Fruit fly (Drosophila melanogaster): ENCODE data around the gene r-l.

r-l gene

DNA sequence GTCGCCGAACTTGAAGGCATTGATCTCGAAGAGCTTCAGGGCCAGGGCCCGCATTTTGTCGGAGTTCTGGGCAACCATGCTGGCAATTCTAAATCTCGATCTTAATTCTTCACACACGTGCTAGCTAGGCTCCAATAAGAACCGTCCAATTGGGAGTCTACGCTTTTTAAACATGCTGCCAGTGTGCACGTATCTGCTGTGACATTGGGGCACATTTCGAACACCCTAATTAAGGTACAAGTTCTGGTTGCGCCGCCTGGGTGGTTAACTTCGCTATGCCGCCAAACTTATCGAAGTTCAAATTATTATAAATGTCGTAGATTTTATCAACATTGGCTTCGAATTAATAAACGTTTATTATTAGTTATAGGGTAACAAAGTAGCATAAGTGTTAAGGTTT lies at the start of gene r-l:
TSS of gene r-l (minus strand) at position 179 of the 400 bp plus-strand sequence.
- TF ChIP-seq Mnt (GFP tag; optimal IDR thresholded peaks at IDR 0.05): peak; percentile 67
- TF ChIP-seq bab1 (GFP tag; optimal IDR thresholded peaks at IDR 0.05): peak; percentile 64
- TF ChIP-seq CG7101 (tag; optimal IDR thresholded peaks at IDR 0.05): peak; percentile 6
- no peak for TF ChIP-seq pad (GFP tag; optimal IDR thresholded peaks at IDR 0.05)

DNA sequence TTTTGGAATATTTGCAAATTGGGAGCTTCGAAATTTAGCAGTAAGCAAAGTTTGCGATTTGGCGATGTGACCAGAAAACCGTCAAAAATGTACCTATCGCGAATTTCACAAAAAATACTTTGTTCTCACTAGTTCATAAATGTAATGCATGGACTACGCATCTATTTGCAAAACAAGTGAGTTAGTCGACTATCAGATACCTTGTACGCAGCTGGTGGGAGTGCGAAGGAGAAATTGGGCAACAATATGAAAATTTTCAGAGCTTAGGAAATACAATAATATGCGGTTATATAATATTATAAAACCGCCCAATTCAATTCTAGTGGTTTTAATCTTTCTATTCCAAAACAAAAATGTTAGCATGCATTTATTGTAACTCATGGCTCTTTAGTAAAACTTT lies 45.7 kb upstream of the r-l start, which contains the start of gene Bdbt:
TSS of gene Bdbt (minus strand) at position 73 of the 400 bp plus-strand sequence.
- no peak for TF ChIP-seq cnc (optimal IDR thresholded peaks at IDR 0.05)
- peak; percentile 32 for TF ChIP-seq CG7101 (tag; optimal IDR thresholded peaks at IDR 0.05)
- TF ChIP-seq toe (GFP tag; optimal IDR thresholded peaks at IDR 0.05): no peak
- peak; percentile 67 for TF ChIP-seq Mnt (GFP tag; optimal IDR thresholded peaks at IDR 0.05)
- TF ChIP-seq CG5204 (GFP tag; optimal IDR thresholded peaks at IDR 0.05): no peak
- no peak for TF ChIP-seq Hr96 (GFP tag; optimal IDR thresholded peaks at IDR 0.05)
- no peak for TF ChIP-seq kay (GFP tag; ENCODE audit: borderline replicate concordance)
- TF ChIP-seq CG12768 (GFP tag; optimal IDR thresholded peaks at IDR 0.05): peak; percentile 7
- TF ChIP-seq CG11617 (GFP tag; optimal IDR thresholded peaks at IDR 0.05): peak; percentile 9
- no peak for TF ChIP-seq pad (GFP tag; optimal IDR thresholded peaks at IDR 0.05)
- no peak for TF ChIP-seq CG1620 (GFP tag; optimal IDR thresholded peaks at IDR 0.05)
- TF ChIP-seq CG33017 (tag; optimal IDR thresholded peaks at IDR 0.05): no peak
- no peak for TF ChIP-seq cic (GFP tag; optimal IDR thresholded peaks at IDR 0.05)
- TF ChIP-seq CG14711 (tag; optimal IDR thresholded peaks at IDR 0.05): no peak
- TF ChIP-seq tj (GFP tag; optimal IDR thresholded peaks at IDR 0.05): peak; percentile 31
- no peak for TF ChIP-seq Clk (GFP tag; optimal IDR thresholded peaks at IDR 0.05)
- TF ChIP-seq Crg-1 (GFP tag; optimal IDR thresholded peaks at IDR 0.05): no peak
- no peak for TF ChIP-seq ovo (GFP tag; optimal IDR thresholded peaks at IDR 0.05)
- TF ChIP-seq bab1 (GFP tag; optimal IDR thresholded peaks at IDR 0.05): no peak
- no peak for TF ChIP-seq CG7045 (GFP tag; optimal IDR thresholded peaks at IDR 0.05)

DNA sequence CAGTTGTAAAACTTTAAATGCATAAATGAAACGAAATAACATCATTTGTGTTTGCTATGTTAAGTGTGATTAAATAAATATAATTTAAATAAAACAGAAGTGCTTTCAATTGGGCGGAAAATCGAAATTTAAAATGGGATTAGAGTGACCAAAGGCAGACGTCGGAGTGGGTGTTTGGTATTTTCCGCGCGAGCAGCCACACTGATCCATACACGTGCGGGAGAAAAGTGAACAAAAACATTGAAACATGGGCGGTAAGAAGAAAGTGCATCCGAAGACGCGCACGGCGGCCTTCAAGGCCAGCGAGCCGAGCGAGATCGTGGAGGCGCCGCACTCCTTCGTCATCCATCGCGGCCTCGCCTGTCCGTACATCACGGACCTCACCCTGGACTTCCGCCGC lies 42.9 kb upstream of the r-l start, which contains the start of gene ppan:
TSS of gene ppan (plus strand) at position 198 of the 400 bp plus-strand sequence.
- TF ChIP-seq CG5204 (GFP tag; optimal IDR thresholded peaks at IDR 0.05) (no peak), Mnt (GFP tag; optimal IDR thresholded peaks at IDR 0.05) (peak; percentile 98), cnc (optimal IDR thresholded peaks at IDR 0.05) (no peak), CG11617 (GFP tag; optimal IDR thresholded peaks at IDR 0.05) (peak; percentile 13), pad (GFP tag; optimal IDR thresholded peaks at IDR 0.05) (no peak), ovo (GFP tag; optimal IDR thresholded peaks at IDR 0.05) (no peak), Hr96 (GFP tag; optimal IDR thresholded peaks at IDR 0.05) (no peak), Crg-1 (GFP tag; optimal IDR thresholded peaks at IDR 0.05) (no peak), CG7045 (GFP tag; optimal IDR thresholded peaks at IDR 0.05) (no peak), CG14711 (tag; optimal IDR thresholded peaks at IDR 0.05) (no peak), kay (GFP tag; ENCODE audit: borderline replicate concordance) (no peak), tj (GFP tag; optimal IDR thresholded peaks at IDR 0.05) (no peak), Clk (GFP tag; optimal IDR thresholded peaks at IDR 0.05) (no peak), CG1620 (GFP tag; optimal IDR thresholded peaks at IDR 0.05) (no peak), CG7101 (tag; optimal IDR thresholded peaks at IDR 0.05) (peak; percentile 2), bab1 (GFP tag; optimal IDR thresholded peaks at IDR 0.05) (peak; percentile 49)

DNA sequence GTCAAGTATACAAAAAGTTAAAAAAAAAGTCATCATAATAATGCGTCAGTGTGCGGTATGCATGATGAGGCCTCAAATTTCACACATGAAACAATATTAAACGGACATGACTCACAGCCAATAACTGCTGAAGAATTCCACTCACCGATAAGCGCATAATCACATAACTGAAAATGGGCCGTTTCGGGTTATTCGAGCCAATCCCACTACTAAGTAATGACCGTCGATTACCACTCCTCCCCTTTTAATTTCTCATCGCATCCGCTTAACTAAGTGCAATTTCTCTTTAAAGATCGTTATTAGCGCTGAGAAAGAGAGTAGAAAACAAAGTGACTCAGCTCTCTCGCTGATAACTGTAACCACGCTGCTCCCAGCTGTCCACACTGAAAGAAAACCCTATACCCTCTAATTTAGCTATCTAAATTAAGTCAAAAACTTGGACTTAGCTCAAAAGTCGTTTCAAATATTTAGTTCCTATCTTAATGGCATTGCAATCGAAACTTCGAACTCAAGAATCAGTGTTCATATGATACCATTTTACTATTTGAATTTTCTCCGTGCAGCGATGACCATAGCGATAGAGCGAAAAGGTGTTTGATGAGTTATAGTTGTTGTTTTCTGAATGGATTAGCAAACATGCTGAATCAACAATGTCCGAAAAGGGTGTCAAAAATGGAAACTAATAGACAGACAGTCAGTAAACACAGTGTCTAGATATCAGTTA lies 39.8 kb upstream of the r-l start:
- TF ChIP-seq Mnt (GFP tag; optimal IDR thresholded peaks at IDR 0.05) (peak; percentile 43), bab1 (GFP tag; optimal IDR thresholded peaks at IDR 0.05) (peak; percentile 81), CG5204 (GFP tag; optimal IDR thresholded peaks at IDR 0.05) (no peak), CG11617 (GFP tag; optimal IDR thresholded peaks at IDR 0.05) (peak; percentile 76), CG7101 (tag; optimal IDR thresholded peaks at IDR 0.05) (peak; percentile 77), toe (GFP tag; optimal IDR thresholded peaks at IDR 0.05) (no peak), Crg-1 (GFP tag; optimal IDR thresholded peaks at IDR 0.05) (peak; percentile 48), ovo (GFP tag; optimal IDR thresholded peaks at IDR 0.05) (peak; percentile 81), CG7045 (GFP tag; optimal IDR thresholded peaks at IDR 0.05) (peak; percentile 7), Hr96 (GFP tag; optimal IDR thresholded peaks at IDR 0.05) (no peak), Clk (GFP tag; optimal IDR thresholded peaks at IDR 0.05) (no peak), cnc (optimal IDR thresholded peaks at IDR 0.05) (no peak), cic (GFP tag; optimal IDR thresholded peaks at IDR 0.05) (peak; percentile 9), tj (GFP tag; optimal IDR thresholded peaks at IDR 0.05) (peak; percentile 40), kay (GFP tag; ENCODE audit: borderline replicate concordance) (no peak), CG14711 (tag; optimal IDR thresholded peaks at IDR 0.05) (peak; percentile 75), pad (GFP tag; optimal IDR thresholded peaks at IDR 0.05) (no peak), CG1620 (GFP tag; optimal IDR thresholded peaks at IDR 0.05) (peak; percentile 58), CG12768 (GFP tag; optimal IDR thresholded peaks at IDR 0.05) (peak; percentile 57), CG33017 (tag; optimal IDR thresholded peaks at IDR 0.05) (peak; percentile 86)

DNA sequence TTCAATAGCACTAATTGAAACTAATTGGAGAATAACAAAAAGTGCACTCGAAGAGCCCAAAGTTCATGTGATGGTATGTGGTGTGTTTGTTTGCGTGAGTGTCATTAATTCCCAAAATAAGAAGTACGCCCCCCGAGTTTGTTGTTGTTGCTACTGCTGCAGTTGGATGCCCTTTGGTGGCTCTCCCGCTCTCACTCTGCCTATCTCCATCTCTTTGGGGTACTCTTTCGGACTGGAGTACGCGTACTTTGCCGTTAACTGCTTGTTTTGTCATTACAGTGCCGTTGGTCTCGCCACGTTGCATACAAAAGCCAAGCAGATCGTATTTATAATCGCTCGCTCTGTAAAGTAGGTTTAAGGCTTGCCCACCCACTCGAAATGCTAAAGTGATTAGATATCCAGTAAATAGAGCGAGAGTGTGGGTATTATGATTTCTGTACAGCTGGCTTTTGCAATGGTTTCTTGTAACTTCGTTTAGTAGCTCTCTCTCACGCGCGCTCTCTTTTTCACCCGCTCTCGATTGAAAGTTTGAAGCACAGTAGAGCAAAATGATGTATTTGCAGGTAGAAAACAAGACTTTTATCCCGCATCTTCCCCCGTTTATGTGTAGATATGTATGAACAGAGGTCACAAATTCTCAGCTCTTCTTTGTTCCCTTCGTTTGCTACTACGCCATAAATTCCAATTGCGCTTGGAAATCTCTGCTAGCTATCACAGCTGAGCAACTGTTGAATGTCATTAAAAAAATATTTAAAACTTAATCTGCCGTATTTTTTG lies 39.0 kb upstream of the r-l start:
- TF ChIP-seq Clk (GFP tag; optimal IDR thresholded peaks at IDR 0.05) (no peak), CG11617 (GFP tag; optimal IDR thresholded peaks at IDR 0.05) (no peak), Hr96 (GFP tag; optimal IDR thresholded peaks at IDR 0.05) (no peak), CG12768 (GFP tag; optimal IDR thresholded peaks at IDR 0.05) (peak; percentile 64), Mnt (GFP tag; optimal IDR thresholded peaks at IDR 0.05) (peak; percentile 17), CG1620 (GFP tag; optimal IDR thresholded peaks at IDR 0.05) (no peak), bab1 (GFP tag; optimal IDR thresholded peaks at IDR 0.05) (no peak), CG7101 (tag; optimal IDR thresholded peaks at IDR 0.05) (no peak), tj (GFP tag; optimal IDR thresholded peaks at IDR 0.05) (peak; percentile 8), cic (GFP tag; optimal IDR thresholded peaks at IDR 0.05) (peak; percentile 62), ovo (GFP tag; optimal IDR thresholded peaks at IDR 0.05) (peak; percentile 21), pad (GFP tag; optimal IDR thresholded peaks at IDR 0.05) (peak; percentile 91)
